Worm (Caenorhabditis elegans): Measurements from ENCODE around the gene myo-3.

The myo-3 gene

ce11 chrV:12261377-12261776 lies 27.2 kb upstream of the myo-3 start, which contains the start of gene tbb-6:
Gene tbb-6 (plus strand): TSS chrV:12261531.
- TF ChIP-seq ceh-13 (GFP tag; optimal IDR thresholded peaks at IDR 0.05) (no peak), tra-4 (tag; optimal IDR thresholded peaks at IDR 0.05) (no peak), ets-7 (tag; optimal IDR thresholded peaks at IDR 0.05) (no peak)

ce11 chrV:12258922-12259321 lies 24.8 kb upstream of the myo-3 start, which contains the start of gene ugt-56:
Gene ugt-56 (plus strand): TSS chrV:12258982.
- no peak for TF ChIP-seq B0310.2 (tag; optimal IDR thresholded peaks at IDR 0.05)
- no peak for TF ChIP-seq flt-1 (GFP tag; IDR thresholded peaks at IDR 0.05)
- TF ChIP-seq sea-1 (GFP tag; conservative IDR thresholded peaks at IDR 0.05), result no peak
- TF ChIP-seq ets-7 (tag; optimal IDR thresholded peaks at IDR 0.05), result no peak

ce11 chrV:12256398-12256797 lies 22.3 kb upstream of the myo-3 start, which contains the start of gene ugt-55:
Gene ugt-55 (plus strand): TSS chrV:12256698.
- TF ChIP-seq hmbx-1 (tag; optimal IDR thresholded peaks at IDR 0.05) (no peak), tbx-37 (GFP tag; conservative IDR thresholded peaks at IDR 0.05) (no peak), sea-1 (GFP tag; conservative IDR thresholded peaks at IDR 0.05) (no peak), ceh-36 (tag; optimal IDR thresholded peaks at IDR 0.05) (no peak), flt-1 (GFP tag; IDR thresholded peaks at IDR 0.05) (no peak), hnd-1 (tag; optimal IDR thresholded peaks at IDR 0.05) (no peak), F13C5.2 (tag; optimal IDR thresholded peaks at IDR 0.05) (no peak), B0310.2 (tag; optimal IDR thresholded peaks at IDR 0.05) (no peak), hmg-4 (GFP tag; optimal IDR thresholded peaks at IDR 0.05) (no peak), tra-4 (tag; optimal IDR thresholded peaks at IDR 0.05) (no peak), pes-1 (GFP tag; IDR thresholded peaks at IDR 0.05) (no peak), ceh-13 (GFP tag; optimal IDR thresholded peaks at IDR 0.05) (no peak), ama-1 (optimal IDR thresholded peaks at IDR 0.05) (no peak), aly-1 (tag; optimal IDR thresholded peaks at IDR 0.05) (no peak)

- TF ChIP-seq tra-4 (tag; optimal IDR thresholded peaks at IDR 0.05), result no peak
- TF ChIP-seq ama-1 (optimal IDR thresholded peaks at IDR 0.05), result no peak
- TF ChIP-seq scrt-1 (GFP tag; IDR thresholded peaks at IDR 0.05), result no peak
- TF ChIP-seq F13C5.2 (tag; optimal IDR thresholded peaks at IDR 0.05), result no peak
- no peak for TF ChIP-seq hnd-1 (tag; optimal IDR thresholded peaks at IDR 0.05)
- TF ChIP-seq ets-7 (tag; optimal IDR thresholded peaks at IDR 0.05), result no peak
- TF ChIP-seq hmg-4 (GFP tag; optimal IDR thresholded peaks at IDR 0.05), result no peak
- TF ChIP-seq pes-1 (GFP tag; IDR thresholded peaks at IDR 0.05), result no peak
- no peak for TF ChIP-seq B0310.2 (tag; optimal IDR thresholded peaks at IDR 0.05)
- TF ChIP-seq tbx-37 (GFP tag; conservative IDR thresholded peaks at IDR 0.05), result no peak
- no peak for TF ChIP-seq sea-1 (GFP tag; conservative IDR thresholded peaks at IDR 0.05)
- TF ChIP-seq aly-1 (tag; optimal IDR thresholded peaks at IDR 0.05), result no peak
- TF ChIP-seq ceh-13 (GFP tag; optimal IDR thresholded peaks at IDR 0.05), result no peak
- TF ChIP-seq ceh-36 (tag; optimal IDR thresholded peaks at IDR 0.05), result no peak
- TF ChIP-seq tbx-11 (GFP tag; IDR thresholded peaks at IDR 0.05), result no peak
- TF ChIP-seq flt-1 (GFP tag; IDR thresholded peaks at IDR 0.05), result no peak
- TF ChIP-seq hmbx-1 (tag; optimal IDR thresholded peaks at IDR 0.05), result no peak
Observed at ce11 chrV:12255343-12255742, 21.2 kb upstream of the myo-3 start, which contains the start of gene T04H1.12. Gene T04H1.12 (plus strand): TSS chrV:12255643.

- TF ChIP-seq hmbx-1 (tag; optimal IDR thresholded peaks at IDR 0.05), result no peak
- no peak for TF ChIP-seq B0310.2 (tag; optimal IDR thresholded peaks at IDR 0.05)
- no peak for TF ChIP-seq ama-1 (optimal IDR thresholded peaks at IDR 0.05)
- no peak for TF ChIP-seq hnd-1 (tag; optimal IDR thresholded peaks at IDR 0.05)
- no peak for TF ChIP-seq sea-1 (GFP tag; conservative IDR thresholded peaks at IDR 0.05)
- TF ChIP-seq ets-7 (tag; optimal IDR thresholded peaks at IDR 0.05), result no peak
- no peak for TF ChIP-seq tra-4 (tag; optimal IDR thresholded peaks at IDR 0.05)
Observed at ce11 chrV:12252272-12252671, 18.1 kb upstream of the myo-3 start, which contains the start of gene lrx-1. Gene lrx-1 (plus strand): TSS chrV:12252572.

- TF ChIP-seq ets-7 (tag; optimal IDR thresholded peaks at IDR 0.05) (no peak), ama-1 (optimal IDR thresholded peaks at IDR 0.05) (no peak), flt-1 (GFP tag; IDR thresholded peaks at IDR 0.05) (no peak), tbx-37 (GFP tag; conservative IDR thresholded peaks at IDR 0.05) (no peak), tbx-11 (GFP tag; IDR thresholded peaks at IDR 0.05) (no peak), aly-1 (tag; optimal IDR thresholded peaks at IDR 0.05) (no peak), F13C5.2 (tag; optimal IDR thresholded peaks at IDR 0.05) (no peak), scrt-1 (GFP tag; IDR thresholded peaks at IDR 0.05) (no peak)
Observed at ce11 chrV:12251041-12251440, 16.9 kb upstream of the myo-3 start, which contains the start of gene T04H1.5. Gene T04H1.5 (plus strand): TSS chrV:12251341.

- no peak for TF ChIP-seq tbx-11 (GFP tag; IDR thresholded peaks at IDR 0.05)
- TF ChIP-seq tbx-37 (GFP tag; conservative IDR thresholded peaks at IDR 0.05), result no peak
- TF ChIP-seq flt-1 (GFP tag; IDR thresholded peaks at IDR 0.05), result no peak
- no peak for TF ChIP-seq sea-1 (GFP tag; conservative IDR thresholded peaks at IDR 0.05)
- TF ChIP-seq B0310.2 (tag; optimal IDR thresholded peaks at IDR 0.05), result no peak
- TF ChIP-seq ceh-13 (GFP tag; optimal IDR thresholded peaks at IDR 0.05), result no peak
- TF ChIP-seq tra-4 (tag; optimal IDR thresholded peaks at IDR 0.05), result no peak
- TF ChIP-seq ama-1 (optimal IDR thresholded peaks at IDR 0.05), result no peak
- no peak for TF ChIP-seq hmg-4 (GFP tag; optimal IDR thresholded peaks at IDR 0.05)
- no peak for TF ChIP-seq F13C5.2 (tag; optimal IDR thresholded peaks at IDR 0.05)
- no peak for TF ChIP-seq hnd-1 (tag; optimal IDR thresholded peaks at IDR 0.05)
Observed at ce11 chrV:12245777-12246452, 11.8 kb upstream of the myo-3 start.

All from whole organism, early embryonic.